Fruit fly (Drosophila melanogaster): ENCODE measurements around the gene Noc1.

dm6 chr3L:11045009-11045408, 29.6 kb upstream of the Noc1 start:
- TF ChIP-seq so (GFP tag; IDR thresholded peaks at IDR 0.05) = no peak
- no peak for TF ChIP-seq croc (GFP tag; conservative IDR thresholded peaks at IDR 0.05)
- no peak for TF ChIP-seq CG18262 (tag; optimal IDR thresholded peaks at IDR 0.05)
- no peak for TF ChIP-seq CG4404 (GFP tag; IDR thresholded peaks at IDR 0.05)
